Fruit fly (Drosophila melanogaster) whole organism, embryonic: ENCODE results near the gene CG7156.

Source experiments
- Antp ChIP-seq: fragments of 200-800 bp; sonication (Bioruptor generic); optimal IDR thresholded peaks from 3 replicates; lab custom pipeline; 2016; ENCODE audit warnings: missing biosample characterization, missing genetic modification characterization
- Atf3 ChIP-seq: fragments of 200-800 bp; sonication (Bioruptor generic); optimal IDR thresholded peaks from 3 replicates; lab custom pipeline; 2016; ENCODE audit warnings: missing biosample characterization, missing genetic modification characterization
- B-H1 ChIP-seq: fragments of 200-800 bp; sonication (Bioruptor generic); IDR thresholded peaks from 3 replicates; pipeline ENCODE4 v1.3.6; 2022; ENCODE audit warnings: missing biosample characterization, missing genetic modification characterization
- CG10274 ChIP-seq: fragments of 200-800 bp; sonication (Bioruptor generic); optimal IDR thresholded peaks from 3 replicates; lab custom pipeline; 2017; ENCODE audit warnings: missing biosample characterization, mild to moderate bottlenecking, missing genetic modification characterization
- CG10959 ChIP-seq: fragments of 200-800 bp; sonication (Bioruptor generic); IDR thresholded peaks from 2 replicates; pipeline ENCODE4 v1.3.6; 2022; ENCODE audit warnings: missing biosample characterization, missing genetic modification characterization
- CG11723 ChIP-seq: fragments of 200-800 bp; sonication (Bioruptor generic); optimal IDR thresholded peaks from 2 replicates; lab custom pipeline; 2017; ENCODE audit warnings: missing biosample characterization, mild to moderate bottlenecking, missing genetic modification characterization
- CG12769 ChIP-seq: fragments of 200-800 bp; sonication (Bioruptor generic); optimal IDR thresholded peaks from 2 replicates; lab custom pipeline; 2019; ENCODE audit warnings: missing biosample characterization, mild to moderate bottlenecking, missing genetic modification characterization, moderate library complexity
- CG15269 ChIP-seq: fragments of 200-800 bp; sonication (Bioruptor generic); optimal IDR thresholded peaks from 2 replicates; lab custom pipeline; 2018; ENCODE audit warnings: missing biosample characterization, mild to moderate bottlenecking, missing genetic modification characterization, moderate library complexity
- CG17802 ChIP-seq: fragments of 200-800 bp; sonication (Bioruptor generic); optimal IDR thresholded peaks from 2 replicates; lab custom pipeline; 2018; ENCODE audit warnings: missing biosample characterization, mild to moderate bottlenecking, missing genetic modification characterization, moderate library complexity
- CG2120 ChIP-seq: fragments of 200-800 bp; sonication (Bioruptor generic); optimal IDR thresholded peaks from 3 replicates; lab custom pipeline; 2016; ENCODE audit warnings: missing biosample characterization, missing genetic modification characterization
- CG30020 ChIP-seq: fragments of 200-800 bp; optimal IDR thresholded peaks from 2 replicates; lab custom pipeline; 2019; ENCODE audit warnings: missing biosample characterization, mild to moderate bottlenecking, missing genetic modification characterization, moderate library complexity
- CG31224 ChIP-seq: fragments of 200-800 bp; sonication (Bioruptor generic); IDR thresholded peaks from 2 replicates; pipeline ENCODE4 v1.3.6; 2022; ENCODE audit warnings: missing biosample characterization, missing genetic modification characterization
- CG31441 ChIP-seq: fragments of 200-800 bp; sonication (Bioruptor generic); IDR thresholded peaks from 2 replicates; pipeline ENCODE4 v1.3.6; 2022; ENCODE audit warnings: missing biosample characterization, missing genetic modification characterization
- CG32772 ChIP-seq: fragments of 200-800 bp; sonication (Bioruptor generic); IDR thresholded peaks from 2 replicates; pipeline ENCODE4 v1.3.6; 2022; ENCODE audit warnings: missing biosample characterization, missing genetic modification characterization
- CG33213 ChIP-seq: fragments of 200-800 bp; sonication (Bioruptor generic); optimal IDR thresholded peaks from 3 replicates; lab custom pipeline; 2016; ENCODE audit warnings: missing biosample characterization, missing genetic modification characterization
- CG4282 ChIP-seq: fragments of 200-800 bp; sonication (Bioruptor generic); optimal IDR thresholded peaks from 2 replicates; lab custom pipeline; 2016; ENCODE audit warnings: missing biosample characterization, missing genetic modification characterization
- CG6272 ChIP-seq: fragments of 200-800 bp; sonication (Bioruptor generic); IDR thresholded peaks from 2 replicates; pipeline ENCODE4 v1.3.6; 2022; ENCODE audit warnings: missing biosample characterization, missing genetic modification characterization
- CG6791 ChIP-seq: fragments of 200-800 bp; sonication (Bioruptor generic); IDR thresholded peaks from 3 replicates; pipeline ENCODE4 v1.3.6; 2022; ENCODE audit warnings: missing biosample characterization, missing genetic modification characterization; ENCODE audit not compliant: partially characterized antibody
- CG7271 ChIP-seq: fragments of 200-800 bp; sonication (Bioruptor generic); optimal IDR thresholded peaks from 2 replicates; lab custom pipeline; 2018; ENCODE audit warnings: missing biosample characterization, mild to moderate bottlenecking, missing genetic modification characterization, moderate library complexity
- CG9215 ChIP-seq: fragments of 200-800 bp; sonication (Bioruptor generic); IDR thresholded peaks from 2 replicates; pipeline ENCODE4 v1.3.6; 2022; ENCODE audit warnings: missing biosample characterization, missing genetic modification characterization
- CkIIα-i1 ChIP-seq: fragments of 200-800 bp; sonication (Bioruptor generic); IDR thresholded peaks from 2 replicates; pipeline ENCODE4 v1.3.6; 2022; ENCODE audit warnings: missing biosample characterization, missing genetic modification characterization
- CoRest ChIP-seq: fragments of 200-800 bp; sonication (Bioruptor generic); optimal IDR thresholded peaks from 3 replicates; lab custom pipeline; 2018; ENCODE audit warnings: missing biosample characterization, mild to moderate bottlenecking, missing genetic modification characterization, moderate library complexity
- D19A ChIP-seq: fragments of 200-800 bp; optimal IDR thresholded peaks from 3 replicates; lab custom pipeline; 2019; ENCODE audit warnings: missing biosample characterization, mild to moderate bottlenecking, missing genetic modification characterization, moderate library complexity
- Dip3 ChIP-seq: fragments of 200-800 bp; sonication (Bioruptor generic); optimal IDR thresholded peaks from 3 replicates; lab custom pipeline; 2016; ENCODE audit warnings: missing biosample characterization, missing genetic modification characterization
- Ets65A ChIP-seq: fragments of 200-800 bp; sonication (Bioruptor generic); peaks from one replicate; lab custom pipeline; 2016; ENCODE audit warnings: missing biosample characterization, missing genetic modification characterization
- Ets97D ChIP-seq: fragments of 200-800 bp; sonication (Bioruptor generic); optimal IDR thresholded peaks from 3 replicates; lab custom pipeline; 2016; ENCODE audit warnings: missing biosample characterization, missing genetic modification characterization
- Fer1 ChIP-seq: fragments of 200-800 bp; sonication (Bioruptor generic); optimal IDR thresholded peaks from 2 replicates; lab custom pipeline; 2017; ENCODE audit warnings: missing biosample characterization, mild to moderate bottlenecking, missing genetic modification characterization
- H15 ChIP-seq: fragments of 200-800 bp; sonication (Bioruptor generic); IDR thresholded peaks from 3 replicates; pipeline ENCODE4 v1.3.6; 2022; ENCODE audit warnings: missing biosample characterization, missing genetic modification characterization
- HmgD ChIP-seq: fragments of 200-800 bp; sonication (Bioruptor generic); optimal IDR thresholded peaks from 3 replicates; lab custom pipeline; 2016; ENCODE audit warnings: missing biosample characterization, missing genetic modification characterization
- Hsf ChIP-seq: fragments of 200-800 bp; sonication (Bioruptor generic); optimal IDR thresholded peaks from 3 replicates; lab custom pipeline; 2016; ENCODE audit warnings: missing biosample characterization, missing genetic modification characterization
- Med ChIP-seq: fragments of 200-800 bp; sonication (Bioruptor generic); peaks from one replicate; lab custom pipeline; 2016; ENCODE audit warnings: missing biosample characterization, missing genetic modification characterization, mild to moderate bottlenecking, inconsistent platforms, moderate library complexity
- Myb ChIP-seq: fragments of 200-800 bp; sonication (Bioruptor generic); optimal IDR thresholded peaks from 2 replicates; lab custom pipeline; 2016; ENCODE audit warnings: missing biosample characterization, missing genetic modification characterization
- Ravus ChIP-seq: fragments of 200-800 bp; sonication (Bioruptor generic); IDR thresholded peaks from 2 replicates; pipeline ENCODE4 v1.3.6; 2022; ENCODE audit warnings: missing biosample characterization, missing genetic modification characterization
- Rfx ChIP-seq: fragments of 200-800 bp; sonication (Bioruptor generic); IDR thresholded peaks from 2 replicates; pipeline ENCODE4 v1.3.6; 2022; ENCODE audit warnings: missing biosample characterization, missing genetic modification characterization
- Scr ChIP-seq: fragments of 200-800 bp; sonication (Bioruptor generic); IDR thresholded peaks from 2 replicates; pipeline ENCODE4 v1.3.6; 2022; ENCODE audit warnings: missing biosample characterization, missing genetic modification characterization; ENCODE audit not compliant: partially characterized antibody
- Six4 ChIP-seq: fragments of 200-800 bp; sonication (Bioruptor generic); optimal IDR thresholded peaks from 2 replicates; lab custom pipeline; 2016; ENCODE audit warnings: missing biosample characterization, missing genetic modification characterization
- Ssrp ChIP-seq: fragments of 200-800 bp; sonication (Bioruptor generic); optimal IDR thresholded peaks from 2 replicates; lab custom pipeline; 2018; ENCODE audit warnings: missing biosample characterization, mild to moderate bottlenecking, missing genetic modification characterization, moderate library complexity
- abd-A ChIP-seq: fragments of 200-800 bp; sonication (Bioruptor generic); optimal IDR thresholded peaks from 3 replicates; lab custom pipeline; 2019; ENCODE audit warnings: missing biosample characterization, mild to moderate bottlenecking, missing genetic modification characterization, moderate library complexity
- dati ChIP-seq: fragments of 200-800 bp; sonication (Bioruptor generic); IDR thresholded peaks from 2 replicates; pipeline ENCODE4 v1.3.6; 2022; ENCODE audit warnings: missing biosample characterization, missing genetic modification characterization
- dm ChIP-seq: fragments of 200-800 bp; sonication (Bioruptor generic); optimal IDR thresholded peaks from 3 replicates; lab custom pipeline; 2016; ENCODE audit warnings: missing biosample characterization, missing genetic modification characterization
- fru ChIP-seq: fragments of >200 bp; optimal IDR thresholded peaks from 2 replicates; lab custom pipeline; 2017
- fu2 ChIP-seq: fragments of 200-800 bp; sonication (Bioruptor generic); optimal IDR thresholded peaks from 2 replicates; lab custom pipeline; 2016; ENCODE audit warnings: missing biosample characterization, missing genetic modification characterization
- gem ChIP-seq: fragments of 200-800 bp; sonication (Bioruptor generic); optimal IDR thresholded peaks from 2 replicates; lab custom pipeline; 2019; ENCODE audit warnings: missing biosample characterization, mild to moderate bottlenecking, missing genetic modification characterization, moderate library complexity
- gro ChIP-seq: fragments of 200-800 bp; sonication (Bioruptor generic); optimal IDR thresholded peaks from 2 replicates; lab custom pipeline; 2016; ENCODE audit warnings: missing biosample characterization, missing genetic modification characterization
- hkb ChIP-seq, 2 experiments: fragments of 200-800 bp in 1 of 2; fragments of >200 bp in 1 of 2; sonication (Bioruptor generic) in 1 of 2; IDR thresholded peaks in 1 of 2; optimal IDR thresholded peaks in 1 of 2; 2 replicates each; pipeline versions ENCODE4 v1.3.6 to Lab custom; 2017 to 2022; ENCODE audit warnings: missing biosample characterization in 1 of 2, missing genetic modification characterization in 1 of 2
- inv ChIP-seq: fragments of 200-800 bp; sonication (Bioruptor generic); IDR thresholded peaks from 2 replicates; pipeline ENCODE4 v1.3.6; 2022; ENCODE audit warnings: missing biosample characterization, missing genetic modification characterization; ENCODE audit not compliant: partially characterized antibody
- knrl ChIP-seq: fragments of 200-800 bp; sonication (Bioruptor generic); IDR thresholded peaks from 3 replicates; pipeline ENCODE4 v1.3.6; 2022; ENCODE audit warnings: missing biosample characterization, missing genetic modification characterization; ENCODE audit not compliant: partially characterized antibody
- nmo ChIP-seq: fragments of 200-800 bp; sonication (Bioruptor generic); optimal IDR thresholded peaks from 2 replicates; lab custom pipeline; 2018; ENCODE audit warnings: missing biosample characterization, mild to moderate bottlenecking, missing genetic modification characterization, moderate library complexity
- org-1 ChIP-seq: fragments of 200-800 bp; sonication (Bioruptor generic); optimal IDR thresholded peaks from 2 replicates; lab custom pipeline; 2017; ENCODE audit warnings: missing biosample characterization, missing genetic modification characterization
- schlank ChIP-seq: fragments of 200-800 bp; sonication (Bioruptor generic); optimal IDR thresholded peaks from 2 replicates; lab custom pipeline; 2018; ENCODE audit warnings: missing biosample characterization, mild to moderate bottlenecking, missing genetic modification characterization
- trem ChIP-seq: fragments of 200-800 bp; optimal IDR thresholded peaks from 3 replicates; lab custom pipeline; 2019; ENCODE audit warnings: missing biosample characterization, mild to moderate bottlenecking, missing genetic modification characterization, moderate library complexity
- unpg ChIP-seq: fragments of 200-800 bp; sonication (Bioruptor generic); optimal IDR thresholded peaks from 3 replicates; lab custom pipeline; 2018; ENCODE audit warnings: missing biosample characterization, mild to moderate bottlenecking, missing genetic modification characterization, moderate library complexity

The CG7156 gene

dm6 chr3R:18283441-18283840, 41.5 kb upstream of the CG7156 start, which contains the start of the genes CG14312 and CG8064 (continued):
- TF ChIP-seq CG33213 (GFP tag; lab: Kevin White, UChicago), result peak; percentile 33
- no peak for TF ChIP-seq CG7271 (tag; lab: Kevin White, UChicago)
- TF ChIP-seq unpg (GFP tag; lab: Kevin White, UChicago), result no peak
- TF ChIP-seq org-1, result no peak
- TF ChIP-seq CG32772, result no peak
- TF ChIP-seq CG10274, result no peak
- TF ChIP-seq CG11723 (GFP tag; lab: Kevin White, UChicago), result no peak
- peak; percentile 10 for TF ChIP-seq gro (GFP tag; lab: Kevin White, UChicago)
- no peak for TF ChIP-seq D19A (tag; lab: Kevin White, UChicago)
- TF ChIP-seq Ravus, result no peak
- TF ChIP-seq CkIIα-i1 (GFP tag; lab: Robert Waterston, UW), result no peak
- peak; percentile 62 for TF ChIP-seq Ets97D
- no peak for TF ChIP-seq HmgD
- TF ChIP-seq Ssrp (tag; lab: Kevin White, UChicago), result no peak
- no peak for TF ChIP-seq dati (GFP tag; lab: Robert Waterston, UW)
- TF ChIP-seq CG31441 (GFP tag; lab: Robert Waterston, UW), result no peak
- no peak for TF ChIP-seq Ets65A (GFP tag; lab: Kevin White, UChicago)
- no peak for TF ChIP-seq CoRest (tag; lab: Kevin White, UChicago)
- TF ChIP-seq CG10959 (GFP tag; lab: Robert Waterston, UW), result no peak
- TF ChIP-seq CG30020, result no peak
- TF ChIP-seq CG6272 (GFP tag; lab: Robert Waterston, UW), result no peak
- no peak for TF ChIP-seq Six4 (GFP tag; lab: Kevin White, UChicago)
- TF ChIP-seq Hsf (GFP tag; lab: Kevin White, UChicago), result no peak
- no peak for TF ChIP-seq fu2
- no peak for TF ChIP-seq Fer1 (GFP tag; lab: Kevin White, UChicago)
- no peak for TF ChIP-seq CG9215
- TF ChIP-seq CG6791 (GFP tag; lab: Robert Waterston, UW), result peak; percentile 78
- TF ChIP-seq Med (GFP tag; lab: Kevin White, UChicago), result peak; percentile 55
- no peak for TF ChIP-seq H15 (GFP tag; lab: Robert Waterston, UW)
- peak; percentile 5 for TF ChIP-seq CG2120 (GFP tag; lab: Kevin White, UChicago)
- TF ChIP-seq CG31224 (GFP tag; lab: Robert Waterston, UW), result no peak
- TF ChIP-seq Scr (GFP tag; lab: Robert Waterston, UW), result peak; percentile 64
- TF ChIP-seq hkb (optimal IDR thresholded peaks at IDR 0.05; lab: Kevin White, UChicago), result peak; percentile 39
- no peak for TF ChIP-seq hkb (GFP tag; IDR thresholded peaks at IDR 0.05; lab: Robert Waterston, UW)
- no peak for TF ChIP-seq B-H1
- TF ChIP-seq gem (tag; lab: Kevin White, UChicago), result no peak
- no peak for TF ChIP-seq abd-A (tag; lab: Kevin White, UChicago)
- TF ChIP-seq Myb (GFP tag; lab: Kevin White, UChicago), result peak; percentile 99
- no peak for TF ChIP-seq CG15269 (tag; lab: Kevin White, UChicago)
- TF ChIP-seq dm (GFP tag; lab: Kevin White, UChicago), result peak; percentile 95
- TF ChIP-seq Rfx (GFP tag; lab: Robert Waterston, UW), result no peak
- no peak for TF ChIP-seq CG12769 (tag; lab: Kevin White, UChicago)
- TF ChIP-seq inv (GFP tag; lab: Robert Waterston, UW), result peak; percentile 41; the same call in 1 of the 2 replicates
- TF ChIP-seq Dip3 (GFP tag; lab: Kevin White, UChicago), result no peak
- TF ChIP-seq schlank (tag; lab: Kevin White, UChicago), result no peak
- peak; percentile 30 for TF ChIP-seq nmo
- peak; percentile 99 for TF ChIP-seq trem (tag; lab: Kevin White, UChicago)
- TF ChIP-seq knrl (GFP tag; lab: Robert Waterston, UW), result peak; percentile 67
- TF ChIP-seq CG17802 (tag; lab: Kevin White, UChicago), result no peak
- no peak for TF ChIP-seq fru (lab: Kevin White, UChicago)
- TF ChIP-seq Antp (GFP tag; lab: Kevin White, UChicago), result no peak
- TF ChIP-seq Atf3 (GFP tag; lab: Kevin White, UChicago), result no peak
- no peak for TF ChIP-seq CG4282 (GFP tag; lab: Kevin White, UChicago)
